Worm (Caenorhabditis elegans) whole organism, L1 larva: ENCODE measurements around the gene T12A2.21.

Experiments
- C04F5.9 ChIP-seq: sonication (generic microtip); optimal IDR thresholded peaks from 2 replicates; lab custom pipeline; 2016; ENCODE audit warnings: missing genetic modification characterization, missing compliant biosample characterization
- C16A3.4 ChIP-seq: fragments of 150-350 bp; optimal IDR thresholded peaks from 2 replicates; lab custom pipeline; 2014; ENCODE audit warnings: missing biosample characterization, missing genetic modification characterization
- F16B12.6 ChIP-seq: fragments of 150-350 bp; optimal IDR thresholded peaks from 2 replicates; lab custom pipeline; 2014; ENCODE audit warnings: missing biosample characterization, missing genetic modification characterization
- aha-1 ChIP-seq: fragments of 150-350 bp; optimal IDR thresholded peaks from 2 replicates; lab custom pipeline; 2014; ENCODE audit warnings: missing biosample characterization, missing genetic modification characterization
- alr-1 ChIP-seq: fragments of 200-800 bp; sonication (Bioruptor generic); optimal IDR thresholded peaks from 2 replicates; lab custom pipeline; 2018; ENCODE audit warnings: borderline replicate concordance, mild to moderate bottlenecking, missing genetic modification characterization, missing compliant biosample characterization
- aly-2 ChIP-seq: fragments of 150-350 bp; optimal IDR thresholded peaks from 2 replicates; lab custom pipeline; 2014; ENCODE audit warnings: missing biosample characterization, missing genetic modification characterization
- blmp-1 ChIP-seq: fragments of 150-350 bp; optimal IDR thresholded peaks from 2 replicates; lab custom pipeline; 2014; ENCODE audit warnings: missing biosample characterization, missing genetic modification characterization
- ceh-63 ChIP-seq: fragments of 200-800 bp; sonication (Bioruptor generic); optimal IDR thresholded peaks from 2 replicates; lab custom pipeline; 2018; ENCODE audit warnings: mild to moderate bottlenecking, missing genetic modification characterization, missing compliant biosample characterization
- ceh-82 ChIP-seq, 3 experiments: fragments of 150-350 bp in 1 of 3; sonication (generic microtip) in 2 of 3; optimal IDR thresholded peaks; 2 replicates each; lab custom pipeline; 2014 to 2017; ENCODE audit warnings: missing biosample characterization in 3 of 3, missing genetic modification characterization in 3 of 3
- ceh-90 ChIP-seq: sonication (generic microtip); optimal IDR thresholded peaks from 2 replicates; lab custom pipeline; 2016; ENCODE audit warnings: missing genetic modification characterization, missing compliant biosample characterization
- ces-1 ChIP-seq: fragments of 150-350 bp; optimal IDR thresholded peaks from 2 replicates; lab custom pipeline; 2014; ENCODE audit warnings: missing biosample characterization, missing genetic modification reagents, missing genetic modification characterization
- dsc-1 ChIP-seq: sonication (generic microtip); optimal IDR thresholded peaks from 2 replicates; lab custom pipeline; 2016; ENCODE audit warnings: mild to moderate bottlenecking, missing genetic modification characterization, missing compliant biosample characterization
- elt-2 ChIP-seq: sonication (generic microtip); optimal IDR thresholded peaks from 2 replicates; lab custom pipeline; 2016; ENCODE audit warnings: missing genetic modification characterization, mild to moderate bottlenecking, inconsistent platforms, missing compliant biosample characterization, missing genetic modification reagents
- ets-5 ChIP-seq: fragments of 200-800 bp; sonication (Bioruptor generic); IDR thresholded peaks from 2 replicates; pipeline ENCODE4 v1.3.6; 2022; ENCODE audit warnings: missing genetic modification characterization, missing compliant biosample characterization
- fkh-4 ChIP-seq: sonication (generic microtip); optimal IDR thresholded peaks from 2 replicates; lab custom pipeline; 2016; ENCODE audit warnings: missing compliant biosample characterization, missing genetic modification characterization, borderline replicate concordance
- fkh-8 ChIP-seq: sonication (generic microtip); optimal IDR thresholded peaks from 2 replicates; lab custom pipeline; 2016; ENCODE audit warnings: mild to moderate bottlenecking, missing genetic modification characterization, missing compliant biosample characterization
- hlh-17 ChIP-seq: fragments of 200-800 bp; sonication (Bioruptor generic); optimal IDR thresholded peaks from 2 replicates; lab custom pipeline; 2018; ENCODE audit warnings: missing genetic modification characterization, mild to moderate bottlenecking, missing compliant biosample characterization, moderate library complexity, borderline replicate concordance
- hlh-4 ChIP-seq: sonication (generic microtip); optimal IDR thresholded peaks from 2 replicates; lab custom pipeline; 2016; ENCODE audit warnings: mild to moderate bottlenecking, missing genetic modification characterization, missing compliant biosample characterization
- hpl-2 ChIP-seq: fragments of 150-350 bp; optimal IDR thresholded peaks from 2 replicates; lab custom pipeline; 2014; ENCODE audit warnings: missing biosample characterization, missing genetic modification reagents, missing genetic modification characterization
- irx-1 ChIP-seq: sonication (generic microtip); optimal IDR thresholded peaks from 2 replicates; lab custom pipeline; 2016; ENCODE audit warnings: missing genetic modification characterization, missing compliant biosample characterization
- jun-1 ChIP-seq: fragments of 150-350 bp; optimal IDR thresholded peaks from 2 replicates; lab custom pipeline; 2014; ENCODE audit warnings: missing biosample characterization, missing genetic modification reagents, missing genetic modification characterization
- lin-14 ChIP-seq: fragments of 200-800 bp; sonication (Bioruptor generic); optimal IDR thresholded peaks from 2 replicates; lab custom pipeline; 2018; ENCODE audit warnings: mild to moderate bottlenecking, missing genetic modification characterization, moderate library complexity, missing compliant biosample characterization
- lin-39 ChIP-seq: fragments of 150-350 bp; optimal IDR thresholded peaks from 2 replicates; lab custom pipeline; 2014; ENCODE audit warnings: missing biosample characterization, missing genetic modification reagents, missing genetic modification characterization
- mab-9 ChIP-seq: fragments of 200-800 bp; sonication (Bioruptor generic); IDR thresholded peaks from 2 replicates; pipeline ENCODE4 v1.3.6; 2022; ENCODE audit warnings: missing genetic modification reagents, missing genetic modification characterization, missing compliant biosample characterization
- mep-1 ChIP-seq: fragments of 150-350 bp; optimal IDR thresholded peaks from 2 replicates; lab custom pipeline; 2014; ENCODE audit warnings: missing biosample characterization, missing genetic modification characterization
- nhr-11 ChIP-seq: fragments of 150-350 bp; optimal IDR thresholded peaks from 2 replicates; lab custom pipeline; 2014; ENCODE audit warnings: missing biosample characterization, missing genetic modification characterization
- nhr-12 ChIP-seq: sonication (generic microtip); optimal IDR thresholded peaks from 2 replicates; lab custom pipeline; 2017; ENCODE audit warnings: missing biosample characterization, missing genetic modification characterization
- nhr-20 ChIP-seq: sonication (generic microtip); optimal IDR thresholded peaks from 2 replicates; lab custom pipeline; 2016; ENCODE audit warnings: mild to moderate bottlenecking, missing genetic modification characterization, missing compliant biosample characterization
- nhr-47 ChIP-seq: sonication (generic microtip); optimal IDR thresholded peaks from 2 replicates; lab custom pipeline; 2016; ENCODE audit warnings: mild to moderate bottlenecking, missing genetic modification characterization, moderate library complexity, missing compliant biosample characterization
- nhr-71 ChIP-seq: sonication (generic microtip); optimal IDR thresholded peaks from 2 replicates; lab custom pipeline; 2016; ENCODE audit warnings: mild to moderate bottlenecking, missing genetic modification characterization, moderate library complexity, missing compliant biosample characterization
- nhr-77 ChIP-seq: fragments of 150-350 bp; optimal IDR thresholded peaks from 2 replicates; lab custom pipeline; 2014; ENCODE audit warnings: missing biosample characterization, missing genetic modification characterization
- nhr-84 ChIP-seq: sonication (generic microtip); optimal IDR thresholded peaks from 2 replicates; lab custom pipeline; 2017; ENCODE audit warnings: missing biosample characterization, missing genetic modification characterization
- nhr-90 ChIP-seq: sonication (generic microtip); optimal IDR thresholded peaks from 2 replicates; lab custom pipeline; 2016; ENCODE audit warnings: mild to moderate bottlenecking, missing genetic modification characterization, missing compliant biosample characterization; ENCODE audit not compliant: poor library complexity
- pax-3 ChIP-seq: fragments of 200-800 bp; sonication (Bioruptor generic); optimal IDR thresholded peaks from 2 replicates; lab custom pipeline; 2018; ENCODE audit warnings: mild to moderate bottlenecking, missing genetic modification characterization, moderate library complexity, missing compliant biosample characterization
- snpc-4 ChIP-seq: fragments of 150-350 bp; optimal IDR thresholded peaks from 2 replicates; lab custom pipeline; 2014; ENCODE audit warnings: missing biosample characterization, missing genetic modification characterization
- sox-4 ChIP-seq: sonication (generic microtip); optimal IDR thresholded peaks from 2 replicates; lab custom pipeline; 2016; ENCODE audit warnings: missing genetic modification characterization, missing compliant biosample characterization
- sptf-1 ChIP-seq: fragments of 150-350 bp; optimal IDR thresholded peaks from 2 replicates; lab custom pipeline; 2014; ENCODE audit warnings: missing biosample characterization, missing genetic modification characterization
- unc-30 ChIP-seq: sonication (generic microtip); optimal IDR thresholded peaks from 2 replicates; lab custom pipeline; 2017; ENCODE audit warnings: missing biosample characterization, missing genetic modification characterization
- unc-62 ChIP-seq: fragments of 150-350 bp; optimal IDR thresholded peaks from 2 replicates; lab custom pipeline; 2014; ENCODE audit warnings: missing biosample characterization, missing genetic modification reagents, missing genetic modification characterization
- unc-86 ChIP-seq: sonication (generic microtip); optimal IDR thresholded peaks from 2 replicates; lab custom pipeline; 2016; ENCODE audit warnings: missing genetic modification characterization, missing compliant biosample characterization
- xbp-1 ChIP-seq: sonication (generic microtip); optimal IDR thresholded peaks from 2 replicates; lab custom pipeline; 2016; ENCODE audit warnings: missing genetic modification characterization, missing compliant biosample characterization
- zip-4 ChIP-seq: fragments of 200-800 bp; sonication (Bioruptor generic); optimal IDR thresholded peaks from 2 replicates; lab custom pipeline; 2018; ENCODE audit warnings: mild to moderate bottlenecking, missing genetic modification characterization, moderate library complexity, missing compliant biosample characterization
- ztf-11 ChIP-seq, 2 experiments: sonication (generic microtip); optimal IDR thresholded peaks; 2 replicates each; lab custom pipeline; 2016 to 2017; ENCODE audit warnings: missing genetic modification characterization in 2 of 2, missing biosample characterization in 1 of 2, missing compliant biosample characterization in 1 of 2
- ztf-4 ChIP-seq: fragments of 150-350 bp; optimal IDR thresholded peaks from 2 replicates; lab custom pipeline; 2014; ENCODE audit warnings: missing biosample characterization, missing genetic modification characterization

Gene T12A2.21

ce11 chrIII:6280070-6280596, 43.6 kb upstream of the T12A2.21 start, which contains the start of gene hmg-1.2 (continued):
- no peak for TF ChIP-seq nhr-12
- TF ChIP-seq hlh-4 (tag; lab: Kevin White, UChicago), result no peak
- peak; percentile 77 for TF ChIP-seq ztf-4
- peak; percentile 94 for TF ChIP-seq lin-14 (GFP tag; lab: Kevin White, UChicago)
- no peak for TF ChIP-seq ceh-63 (GFP tag; lab: Kevin White, UChicago)
- peak; percentile 83 for TF ChIP-seq nhr-47 (tag; lab: Kevin White, UChicago)
- TF ChIP-seq fkh-4 (tag; lab: Kevin White, UChicago), result peak; percentile 49
- peak; percentile 90 for TF ChIP-seq nhr-20
- no peak for TF ChIP-seq alr-1 (tag; lab: Kevin White, UChicago)
- TF ChIP-seq unc-30 (tag; lab: Kevin White, UChicago), result no peak
- TF ChIP-seq dsc-1 (tag; lab: Kevin White, UChicago), result peak; percentile 84
- TF ChIP-seq pax-3 (tag; lab: Kevin White, UChicago), result peak; percentile 10
- TF ChIP-seq unc-62 (GFP tag; lab: Kevin White, UChicago), result no peak
- no peak for TF ChIP-seq sptf-1
- no peak for TF ChIP-seq hlh-17 (GFP tag; lab: Kevin White, UChicago)
- TF ChIP-seq ets-5 (GFP tag; lab: Robert Waterston, UW), result no peak
- TF ChIP-seq C04F5.9 (tag; lab: Kevin White, UChicago), result no peak
- peak; percentile 76 for TF ChIP-seq jun-1 (tag; lab: Kevin White, UChicago)
- TF ChIP-seq lin-39 (tag; lab: Kevin White, UChicago), result no peak
- TF ChIP-seq aly-2 (tag; lab: Kevin White, UChicago), result peak; percentile 59
- peak; percentile 68 for TF ChIP-seq elt-2 (tag; lab: Kevin White, UChicago)
- 0 out of 2 replicates have a peak, but pooled peaks have one; percentile 47 for TF ChIP-seq mab-9 (GFP tag; lab: Robert Waterston, UW)
- peak; percentile 24 for TF ChIP-seq ceh-90 (tag; lab: Kevin White, UChicago)
- TF ChIP-seq fkh-8 (tag; lab: Kevin White, UChicago), result peak; percentile 85
- TF ChIP-seq sox-4 (tag; lab: Kevin White, UChicago), result no peak
- no peak for TF ChIP-seq ces-1 (GFP tag; lab: Kevin White, UChicago)
- TF ChIP-seq ztf-11 (tag; optimal IDR thresholded peaks at IDR 0.05; lab: Kevin White, UChicago), result peak in 1 of 2 experiments; percentile 52
- peak; percentile 83 for TF ChIP-seq unc-86 (tag; lab: Kevin White, UChicago)
- TF ChIP-seq nhr-77, result peak; percentile 68
- TF ChIP-seq nhr-11 (tag; lab: Kevin White, UChicago), result peak; percentile 57
- TF ChIP-seq nhr-90 (tag; lab: Kevin White, UChicago), result peak; percentile 69
- no peak for TF ChIP-seq aha-1 (tag; lab: Kevin White, UChicago)
- peak; percentile 61 for TF ChIP-seq zip-4 (GFP tag; lab: Kevin White, UChicago)
- peak; percentile 58 for TF ChIP-seq mep-1
- peak; percentile 72 for TF ChIP-seq snpc-4 (tag; lab: Kevin White, UChicago)
- peak; percentile 50 to 84 (median 62) for TF ChIP-seq ceh-82 (tag; optimal IDR thresholded peaks at IDR 0.05; lab: Kevin White, UChicago)
- TF ChIP-seq irx-1 (tag; lab: Kevin White, UChicago), result peak; percentile 75
- peak; percentile 94 for TF ChIP-seq nhr-71 (tag; lab: Kevin White, UChicago)
- TF ChIP-seq hpl-2, result peak; percentile 68
- no peak for TF ChIP-seq nhr-84 (tag; lab: Kevin White, UChicago)
- peak; percentile 74 for TF ChIP-seq C16A3.4 (tag; lab: Kevin White, UChicago)
- TF ChIP-seq xbp-1, result peak; percentile 77
- no peak for TF ChIP-seq F16B12.6 (tag; lab: Kevin White, UChicago)
- peak; percentile 40 for TF ChIP-seq blmp-1 (tag; lab: Kevin White, UChicago)
